Worm (Caenorhabditis elegans) whole organism, late embryonic: ENCODE measurements around the gene srr-3.

ENCODE experiments used
- C08G9.2 ChIP-seq: sonication (generic microtip); optimal IDR thresholded peaks from 2 replicates; lab custom pipeline; 2016; ENCODE audit warnings: mild to moderate bottlenecking, missing genetic modification characterization, moderate library complexity, missing compliant biosample characterization
- T23F11.4 ChIP-seq: fragments of 200-800 bp; sonication (Bioruptor generic); optimal IDR thresholded peaks from 2 replicates; lab custom pipeline; 2018; ENCODE audit warnings: mild to moderate bottlenecking, missing genetic modification characterization, missing compliant biosample characterization
- ahr-1 ChIP-seq: sonication (generic microtip); optimal IDR thresholded peaks from 2 replicates; lab custom pipeline; 2016; ENCODE audit warnings: missing genetic modification characterization, missing compliant biosample characterization
- ceh-19 ChIP-seq: fragments of 200-800 bp; sonication (Bioruptor generic); optimal IDR thresholded peaks from 2 replicates; lab custom pipeline; 2018; ENCODE audit warnings: mild to moderate bottlenecking, missing genetic modification characterization, missing compliant biosample characterization
- ceh-22 ChIP-seq: sonication (generic microtip); optimal IDR thresholded peaks from 2 replicates; lab custom pipeline; 2017; ENCODE audit warnings: missing biosample characterization, missing genetic modification characterization
- ceh-24 ChIP-seq: sonication (generic microtip); optimal IDR thresholded peaks from 2 replicates; lab custom pipeline; 2016; ENCODE audit warnings: mild to moderate bottlenecking, missing genetic modification characterization, missing compliant biosample characterization
- ceh-31 ChIP-seq: sonication (generic microtip); optimal IDR thresholded peaks from 2 replicates; lab custom pipeline; 2016; ENCODE audit warnings: missing genetic modification characterization, missing compliant biosample characterization
- ceh-34 ChIP-seq: sonication (generic microtip); optimal IDR thresholded peaks from 2 replicates; lab custom pipeline; 2016; ENCODE audit warnings: mild to moderate bottlenecking, missing genetic modification characterization, missing compliant biosample characterization
- ceh-45 ChIP-seq: fragments of 200-800 bp; sonication (Bioruptor generic); IDR thresholded peaks from 2 replicates; pipeline ENCODE4 v1.3.6; 2022; ENCODE audit warnings: missing genetic modification reagents, missing genetic modification characterization, missing compliant biosample characterization
- che-1 ChIP-seq: sonication (generic microtip); optimal IDR thresholded peaks from 2 replicates; lab custom pipeline; 2016; ENCODE audit warnings: mild to moderate bottlenecking, missing genetic modification characterization, missing compliant biosample characterization
- dmd-4 ChIP-seq: sonication (generic microtip); optimal IDR thresholded peaks from 2 replicates; lab custom pipeline; 2016; ENCODE audit warnings: borderline replicate concordance, missing genetic modification characterization, missing compliant biosample characterization
- elt-4 ChIP-seq: sonication (generic microtip); optimal IDR thresholded peaks from 2 replicates; lab custom pipeline; 2016; ENCODE audit warnings: missing genetic modification characterization, missing compliant biosample characterization
- eyg-1 ChIP-seq: sonication (generic microtip); optimal IDR thresholded peaks from 2 replicates; lab custom pipeline; 2016; ENCODE audit warnings: missing genotype, missing genetic modification characterization, missing compliant biosample characterization
- gmeb-2 ChIP-seq: sonication (generic microtip); optimal IDR thresholded peaks from 2 replicates; lab custom pipeline; 2016; ENCODE audit warnings: missing genetic modification characterization, inconsistent platforms, missing compliant biosample characterization
- hlh-15 ChIP-seq: sonication (generic microtip); optimal IDR thresholded peaks from 2 replicates; lab custom pipeline; 2016; ENCODE audit warnings: missing genetic modification characterization, missing compliant biosample characterization
- hlh-6 ChIP-seq: sonication (generic microtip); optimal IDR thresholded peaks from 2 replicates; lab custom pipeline; 2016; ENCODE audit warnings: missing genotype, missing genetic modification characterization, missing compliant biosample characterization
- hlh-8 ChIP-seq: sonication (generic microtip); optimal IDR thresholded peaks from 2 replicates; lab custom pipeline; 2016; ENCODE audit warnings: missing genotype, missing genetic modification characterization, missing compliant biosample characterization
- lim-6 ChIP-seq: sonication (generic microtip); optimal IDR thresholded peaks from 2 replicates; lab custom pipeline; 2016; ENCODE audit warnings: missing genetic modification characterization, missing compliant biosample characterization
- lin-11 ChIP-seq: fragments of 200-800 bp; sonication (Bioruptor generic); optimal IDR thresholded peaks from 2 replicates; lab custom pipeline; 2018; ENCODE audit warnings: mild to moderate bottlenecking, missing genetic modification characterization, missing compliant biosample characterization
- nfya-1 ChIP-seq: sonication (generic microtip); optimal IDR thresholded peaks from 2 replicates; lab custom pipeline; 2017; ENCODE audit warnings: missing genetic modification characterization, mild to moderate bottlenecking, missing compliant biosample characterization, antibody characterized with exemption, moderate library complexity
- nhr-11 ChIP-seq: fragments of 150-350 bp; optimal IDR thresholded peaks from 2 replicates; lab custom pipeline; 2014; ENCODE audit warnings: missing biosample characterization, missing genetic modification characterization
- nhr-232 ChIP-seq: sonication (generic microtip); optimal IDR thresholded peaks from 2 replicates; lab custom pipeline; 2016; ENCODE audit warnings: missing genetic modification characterization, missing compliant biosample characterization
- odd-2 ChIP-seq: sonication (generic microtip); optimal IDR thresholded peaks from 2 replicates; lab custom pipeline; 2017; ENCODE audit warnings: antibody characterized with exemption, mild to moderate bottlenecking, missing genetic modification characterization, missing compliant biosample characterization
- pat-9 ChIP-seq: fragments of 200-800 bp; sonication (Bioruptor generic); optimal IDR thresholded peaks from 2 replicates; lab custom pipeline; 2018; ENCODE audit warnings: mild to moderate bottlenecking, missing genetic modification characterization, moderate library complexity, missing compliant biosample characterization
- pha-4 ChIP-seq: fragments of 150-350 bp; optimal IDR thresholded peaks from 2 replicates; lab custom pipeline; 2018; ENCODE audit warnings: missing biosample characterization, missing genetic modification reagents, missing genetic modification characterization
- pqm-1 ChIP-seq: sonication (generic microtip); optimal IDR thresholded peaks from 2 replicates; lab custom pipeline; 2016; ENCODE audit warnings: missing genetic modification characterization, missing compliant biosample characterization
- rnt-1 ChIP-seq: sonication (generic microtip); optimal IDR thresholded peaks from 2 replicates; lab custom pipeline; 2016; ENCODE audit warnings: missing genetic modification characterization, missing compliant biosample characterization
- sdc-2 ChIP-seq: sonication (generic microtip); optimal IDR thresholded peaks from 2 replicates; lab custom pipeline; 2016; ENCODE audit warnings: missing genotype, missing genetic modification characterization, missing compliant biosample characterization
- sox-2 ChIP-seq: fragments of 200-800 bp; sonication (Bioruptor generic); IDR thresholded peaks from 2 replicates; pipeline ENCODE4 v1.3.6; 2022; ENCODE audit warnings: missing genetic modification reagents, missing genetic modification characterization, missing compliant biosample characterization
- syd-9 ChIP-seq: sonication (generic microtip); optimal IDR thresholded peaks from 2 replicates; lab custom pipeline; 2016; ENCODE audit warnings: mild to moderate bottlenecking, missing genetic modification characterization, moderate library complexity, missing compliant biosample characterization
- tbx-2 ChIP-seq: sonication (generic microtip); optimal IDR thresholded peaks from 2 replicates; lab custom pipeline; 2016; ENCODE audit warnings: missing genetic modification characterization, missing compliant biosample characterization
- unc-42 ChIP-seq: sonication (generic microtip); optimal IDR thresholded peaks from 2 replicates; lab custom pipeline; 2016; ENCODE audit warnings: missing genotype, missing genetic modification characterization, missing compliant biosample characterization
- unc-55 ChIP-seq: sonication (generic microtip); optimal IDR thresholded peaks from 2 replicates; lab custom pipeline; 2017; ENCODE audit warnings: missing biosample characterization, missing genetic modification reagents, missing genetic modification characterization
- unc-86 ChIP-seq: sonication (generic microtip); optimal IDR thresholded peaks from 2 replicates; lab custom pipeline; 2016; ENCODE audit warnings: missing genetic modification characterization, missing compliant biosample characterization
- ztf-16 ChIP-seq: sonication (generic microtip); optimal IDR thresholded peaks from 2 replicates; lab custom pipeline; 2017; ENCODE audit warnings: missing genetic modification characterization, missing compliant biosample characterization

srr-3 gene

ce11 chrV:16552929-16553328, 44.4 kb upstream of the srr-3 start, which contains the start of gene Y32B12B.4 (continued):
- TF ChIP-seq pha-4 (tag; lab: Kevin White, UChicago) (no peak), odd-2 (tag; lab: Kevin White, UChicago) (no peak), hlh-6 (peak; percentile 86), elt-4 (tag; lab: Kevin White, UChicago) (peak; percentile 92), sdc-2 (tag; lab: Kevin White, UChicago) (peak; percentile 69), lin-11 (tag; lab: Kevin White, UChicago) (peak; percentile 18), hlh-15 (tag; lab: Kevin White, UChicago) (peak; percentile 29), gmeb-2 (tag; lab: Kevin White, UChicago) (peak; percentile 38), ceh-24 (tag; lab: Kevin White, UChicago) (no peak), ceh-22 (tag; lab: Kevin White, UChicago) (no peak), che-1 (tag; lab: Kevin White, UChicago) (no peak), tbx-2 (tag; lab: Kevin White, UChicago) (peak; percentile 98), ceh-19 (GFP tag; lab: Kevin White, UChicago) (peak; percentile 75), hlh-8 (tag; lab: Kevin White, UChicago) (peak; percentile 91), rnt-1 (tag; lab: Kevin White, UChicago) (peak; percentile 94), ceh-45 (0 out of 2 replicates have a peak, but pooled peaks have one; percentile 34), pat-9 (tag; lab: Kevin White, UChicago) (no peak), nhr-11 (tag; lab: Kevin White, UChicago) (no peak), syd-9 (peak; percentile 70), pqm-1 (tag; lab: Kevin White, UChicago) (peak; percentile 81), nhr-232 (tag; lab: Kevin White, UChicago) (no peak), ztf-16 (peak; percentile 60), C08G9.2 (tag; lab: Kevin White, UChicago) (peak; percentile 94), eyg-1 (tag; lab: Kevin White, UChicago) (no peak), unc-42 (tag; lab: Kevin White, UChicago) (peak; percentile 55), dmd-4 (peak; percentile 84)

ce11 chrV:16550680-16551079, 42.1 kb upstream of the srr-3 start, which contains the start of gene srbc-65:
srbc-65 (plus strand) TSS chrV:16550980.
- TF ChIP-seq ahr-1 = no peak
- TF ChIP-seq sox-2 (GFP tag; lab: Robert Waterston, UW) = no peak
- TF ChIP-seq T23F11.4 (GFP tag; lab: Kevin White, UChicago) = no peak
- no peak for TF ChIP-seq unc-86 (tag; lab: Kevin White, UChicago)
- TF ChIP-seq ceh-22 (tag; lab: Kevin White, UChicago) = no peak
- no peak for TF ChIP-seq lim-6 (tag; lab: Kevin White, UChicago)

ce11 chrV:16540657-16541056, 32.1 kb upstream of the srr-3 start:
- no peak for TF ChIP-seq lin-11 (tag; lab: Kevin White, UChicago)
- TF ChIP-seq ceh-34 (tag; lab: Kevin White, UChicago) = no peak
- TF ChIP-seq unc-55 = no peak
- no peak for TF ChIP-seq ahr-1
- no peak for TF ChIP-seq tbx-2 (tag; lab: Kevin White, UChicago)
- peak; percentile 77 for TF ChIP-seq nfya-1 (tag; lab: Kevin White, UChicago)

- TF ChIP-seq ceh-31 = no peak
- peak; percentile 83 for TF ChIP-seq nfya-1 (tag; lab: Kevin White, UChicago)
Measured at ce11 chrV:16539666-16540065, 31.1 kb upstream of the srr-3 start.
